Worm (Caenorhabditis elegans): ENCODE measurements around the gene dcaf-1.
"Not testable (repeated sequence)": the region's sequence is repeated elsewhere in the genome, so short reads cannot be mapped to it uniquely, and the experiment has no call there.

Gene dcaf-1

ce11 chrIV:9690644-9691043 is 15.9 kb downstream of the dcaf-1 start, which contains the start of gene sdz-36:
Gene sdz-36, plus strand, starts transcription at chrIV:9690944.
- no peak for TF ChIP-seq him-1 (tag; optimal IDR thresholded peaks at IDR 0.05)
- no peak for TF ChIP-seq W03F9.2 (tag; optimal IDR thresholded peaks at IDR 0.05)
- TF ChIP-seq dao-5 (tag; optimal IDR thresholded peaks at IDR 0.05), result no peak

- TF ChIP-seq W03F9.2, dao-5, him-1 (tag; optimal IDR thresholded peaks at IDR 0.05): not testable (repeated sequence)
Observed at ce11 chrIV:9688715-9689114, 17.8 kb downstream of the dcaf-1 start, which contains the start of gene msp-76. Gene msp-76, plus strand, starts transcription at chrIV:9689015.

- TF ChIP-seq W03F9.2 (tag; optimal IDR thresholded peaks at IDR 0.05) (no peak), dao-5 (tag; optimal IDR thresholded peaks at IDR 0.05) (no peak), him-1 (tag; optimal IDR thresholded peaks at IDR 0.05) (no peak)
Observed at ce11 chrIV:9683433-9683832, 23.1 kb downstream of the dcaf-1 start, which contains the start of the genes htas-1 and ZK1251.3. Gene htas-1, minus strand, starts transcription at chrIV:9683533. Gene ZK1251.3, plus strand, starts transcription at chrIV:9683658.

- TF ChIP-seq him-1 (tag; optimal IDR thresholded peaks at IDR 0.05), result no peak
- TF ChIP-seq W03F9.2 (tag; optimal IDR thresholded peaks at IDR 0.05), result no peak
- no peak for TF ChIP-seq dao-5 (tag; optimal IDR thresholded peaks at IDR 0.05)
Observed at ce11 chrIV:9682514-9682913, 24.0 kb downstream of the dcaf-1 start, which contains the start of gene ins-7. Gene ins-7, minus strand, starts transcription at chrIV:9682845.

- TF ChIP-seq W03F9.2 (tag; optimal IDR thresholded peaks at IDR 0.05), result no peak
- no peak for TF ChIP-seq dao-5 (tag; optimal IDR thresholded peaks at IDR 0.05)
- no peak for TF ChIP-seq him-1 (tag; optimal IDR thresholded peaks at IDR 0.05)
Observed at ce11 chrIV:9680841-9681240, 25.7 kb downstream of the dcaf-1 start, which contains the start of gene ins-8. Gene ins-8, minus strand, starts transcription at chrIV:9680941.

ce11 chrIV:9679296-9679695 is 27.2 kb downstream of the dcaf-1 start:
- TF ChIP-seq dao-5 (tag; optimal IDR thresholded peaks at IDR 0.05), result no peak
- no peak for TF ChIP-seq W03F9.2 (tag; optimal IDR thresholded peaks at IDR 0.05)
- no peak for TF ChIP-seq him-1 (tag; optimal IDR thresholded peaks at IDR 0.05)

- TF ChIP-seq W03F9.2 (tag; optimal IDR thresholded peaks at IDR 0.05), result no peak
- no peak for TF ChIP-seq him-1 (tag; optimal IDR thresholded peaks at IDR 0.05)
- no peak for TF ChIP-seq dao-5 (tag; optimal IDR thresholded peaks at IDR 0.05)
Observed at ce11 chrIV:9678007-9678406, 28.5 kb downstream of the dcaf-1 start.

- peak; percentile 49 for TF ChIP-seq W03F9.2 (tag; optimal IDR thresholded peaks at IDR 0.05)
- TF ChIP-seq him-1 (tag; optimal IDR thresholded peaks at IDR 0.05), result peak; percentile 1
- TF ChIP-seq dao-5 (tag; optimal IDR thresholded peaks at IDR 0.05), result no peak
Observed at ce11 chrIV:9677226-9677992, 29.1 kb downstream of the dcaf-1 start.

- TF ChIP-seq W03F9.2 (tag; optimal IDR thresholded peaks at IDR 0.05) (no peak), him-1 (tag; optimal IDR thresholded peaks at IDR 0.05) (no peak), dao-5 (tag; optimal IDR thresholded peaks at IDR 0.05) (no peak)
Observed at ce11 chrIV:9676535-9676934, 30.0 kb downstream of the dcaf-1 start.

ce11 chrIV:9675572-9675971 is 31.0 kb downstream of the dcaf-1 start, which contains the start of gene nhr-34:
Gene nhr-34, minus strand, starts transcription at chrIV:9675672.
- TF ChIP-seq dao-5 (tag; optimal IDR thresholded peaks at IDR 0.05), result no peak
- TF ChIP-seq W03F9.2 (tag; optimal IDR thresholded peaks at IDR 0.05), result no peak
- TF ChIP-seq him-1 (tag; optimal IDR thresholded peaks at IDR 0.05), result no peak

ce11 chrIV:9673683-9674336 is 32.7 kb downstream of the dcaf-1 start:
- TF ChIP-seq W03F9.2 (tag; optimal IDR thresholded peaks at IDR 0.05) (no peak), dao-5 (tag; optimal IDR thresholded peaks at IDR 0.05) (no peak), him-1 (tag; optimal IDR thresholded peaks at IDR 0.05) (no peak)

ce11 chrIV:9673206-9673605 is 33.3 kb downstream of the dcaf-1 start:
- TF ChIP-seq W03F9.2 (tag; optimal IDR thresholded peaks at IDR 0.05) (no peak), dao-5 (tag; optimal IDR thresholded peaks at IDR 0.05) (no peak)

ce11 chrIV:9672434-9672833 is 34.1 kb downstream of the dcaf-1 start:
- TF ChIP-seq W03F9.2 (tag; optimal IDR thresholded peaks at IDR 0.05) (no peak), dao-5 (tag; optimal IDR thresholded peaks at IDR 0.05) (no peak), him-1 (tag; optimal IDR thresholded peaks at IDR 0.05) (no peak)

All from whole organism, L4/young adult.